Worm (Caenorhabditis elegans): ENCODE results near the gene mam-7.
A peak's percentile ranks its signal among the peaks of the same experiment; 100 is the strongest.

Gene mam-7

ce11 chrIII:9861470-9862342 is 31.2 kb upstream of the mam-7 start (continued):
- TF ChIP-seq hlh-6 (tag; optimal IDR thresholded peaks at IDR 0.05) (peak; percentile 80), C08G9.2 (tag; optimal IDR thresholded peaks at IDR 0.05) (peak; percentile 63), ttx-3 (tag; optimal IDR thresholded peaks at IDR 0.05) (peak; percentile 84), dve-1 (tag; optimal IDR thresholded peaks at IDR 0.05) (peak; percentile 32), hlh-8 (tag; optimal IDR thresholded peaks at IDR 0.05) (peak; percentile 30), T23F11.4 (GFP tag; optimal IDR thresholded peaks at IDR 0.05) (peak; percentile 80), syd-9 (tag; optimal IDR thresholded peaks at IDR 0.05) (peak; percentile 86), ceh-6 (GFP tag; optimal IDR thresholded peaks at IDR 0.05) (peak; percentile 82), pqm-1 (tag; optimal IDR thresholded peaks at IDR 0.05) (peak; percentile 32), C38D4.7 (GFP tag; optimal IDR thresholded peaks at IDR 0.05) (peak; percentile 86), nhr-232 (tag; optimal IDR thresholded peaks at IDR 0.05) (peak; percentile 85), lin-11 (tag; optimal IDR thresholded peaks at IDR 0.05) (peak; percentile 72), sdc-2 (tag; optimal IDR thresholded peaks at IDR 0.05) (peak; percentile 68), nhr-11 (tag; optimal IDR thresholded peaks at IDR 0.05) (no peak), ceh-22 (tag; optimal IDR thresholded peaks at IDR 0.05) (no peak), ceh-18 (tag; optimal IDR thresholded peaks at IDR 0.05) (peak; percentile 44), hlh-13 (GFP tag; optimal IDR thresholded peaks at IDR 0.05) (peak; percentile 68), tbx-7 (tag; optimal IDR thresholded peaks at IDR 0.05) (no peak), ceh-24 (tag; optimal IDR thresholded peaks at IDR 0.05) (peak; percentile 58), dmd-4 (tag; optimal IDR thresholded peaks at IDR 0.05; ENCODE audit: borderline replicate concordance) (peak; percentile 80), pha-2 (tag; optimal IDR thresholded peaks at IDR 0.05) (peak; percentile 86), tbx-2 (tag; optimal IDR thresholded peaks at IDR 0.05) (peak; percentile 74), ceh-14 (tag; optimal IDR thresholded peaks at IDR 0.05) (peak; percentile 86), K09A11.1 (tag; optimal IDR thresholded peaks at IDR 0.05; ENCODE audit: insufficient read depth) (peak; percentile 68), unc-86 (tag; optimal IDR thresholded peaks at IDR 0.05) (peak; percentile 84), ceh-30 (tag; optimal IDR thresholded peaks at IDR 0.05) (no peak), K02D7.2 (tag; optimal IDR thresholded peaks at IDR 0.05) (peak; percentile 66), pat-9 (tag; optimal IDR thresholded peaks at IDR 0.05) (peak; percentile 82), ceh-45 (GFP tag; IDR thresholded peaks at IDR 0.05) (peak; percentile 75), hlh-15 (tag; optimal IDR thresholded peaks at IDR 0.05) (peak; percentile 68), ama-1 (optimal IDR thresholded peaks at IDR 0.05) (no peak), elt-2 (tag; optimal IDR thresholded peaks at IDR 0.05) (peak; percentile 85), elt-4 (tag; optimal IDR thresholded peaks at IDR 0.05) (no peak), ceh-48 (tag; optimal IDR thresholded peaks at IDR 0.05) (peak; percentile 74), Y22D7AL.16 (tag; optimal IDR thresholded peaks at IDR 0.05) (peak; percentile 74), gmeb-2 (tag; optimal IDR thresholded peaks at IDR 0.05) (peak; percentile 81)

DNA sequence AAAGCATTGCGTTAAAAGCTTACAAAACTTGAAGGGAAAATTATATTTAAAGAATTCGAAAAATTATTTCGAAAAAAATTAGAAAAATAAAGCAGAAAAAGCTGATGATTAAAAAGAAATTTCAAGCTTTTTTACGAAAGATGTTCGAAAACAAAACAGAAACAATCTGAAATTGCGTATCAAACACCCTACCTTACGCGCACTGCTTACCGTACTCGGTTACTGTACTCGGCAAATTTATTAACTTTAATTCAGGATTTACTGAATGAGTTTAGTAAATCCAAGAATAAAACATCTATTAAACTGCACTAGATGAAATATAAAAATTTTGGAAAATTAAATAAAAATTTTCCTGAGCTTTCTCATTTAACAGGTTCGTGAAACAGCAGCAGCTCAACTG is 30.5 kb upstream of the mam-7 start:
- TF ChIP-seq F13H6.1 (tag; optimal IDR thresholded peaks at IDR 0.05) (no peak), fkh-10 (GFP tag; optimal IDR thresholded peaks at IDR 0.05) (no peak), tbx-2 (tag; optimal IDR thresholded peaks at IDR 0.05) (no peak), dve-1 (tag; optimal IDR thresholded peaks at IDR 0.05) (no peak), ceh-14 (tag; optimal IDR thresholded peaks at IDR 0.05) (no peak), pqm-1 (tag; optimal IDR thresholded peaks at IDR 0.05) (no peak), mec-3 (tag; optimal IDR thresholded peaks at IDR 0.05; ENCODE audit: borderline replicate concordance) (no peak), unc-42 (tag; optimal IDR thresholded peaks at IDR 0.05) (no peak), K02D7.2 (tag; optimal IDR thresholded peaks at IDR 0.05) (no peak), ceh-30 (tag; optimal IDR thresholded peaks at IDR 0.05) (no peak), lim-6 (tag; optimal IDR thresholded peaks at IDR 0.05) (no peak), hlh-8 (tag; optimal IDR thresholded peaks at IDR 0.05) (no peak), ama-1 (optimal IDR thresholded peaks at IDR 0.05) (no peak), unc-86 (tag; optimal IDR thresholded peaks at IDR 0.05) (no peak), nhr-232 (tag; optimal IDR thresholded peaks at IDR 0.05) (no peak), madf-2 (tag; optimal IDR thresholded peaks at IDR 0.05) (no peak), rnt-1 (tag; optimal IDR thresholded peaks at IDR 0.05) (no peak), C08G9.2 (tag; optimal IDR thresholded peaks at IDR 0.05) (no peak), Y22D7AL.16 (tag; optimal IDR thresholded peaks at IDR 0.05) (no peak)

Measured in whole organism, late embryonic.